Fruit fly (Drosophila melanogaster): ENCODE results near the gene Fgop2.

Fgop2 gene

dm6 chr2L:6950096-6950495 lies 5.0 kb upstream of the Fgop2 start, which contains the start of the genes Gas41 and SA1 (continued):
- TF ChIP-seq lz (GFP tag; optimal IDR thresholded peaks at IDR 0.05): peak; percentile 78
- TF ChIP-seq ss (GFP tag; optimal IDR thresholded peaks at IDR 0.05): no peak
- TF ChIP-seq salr (GFP tag; optimal IDR thresholded peaks at IDR 0.05): peak in 1 of 2 experiments; percentile 13
- TF ChIP-seq CG1621 (tag; optimal IDR thresholded peaks at IDR 0.05): peak; percentile 32
- peak; percentile 69; the same call in 1 of the 2 replicates for TF ChIP-seq CG11294 (GFP tag; IDR thresholded peaks at IDR 0.05)
- TF ChIP-seq Ets21C (GFP tag; optimal IDR thresholded peaks at IDR 0.05): no peak
- no peak for TF ChIP-seq Sox102F (GFP tag; optimal IDR thresholded peaks at IDR 0.05)
- TF ChIP-seq dac (GFP tag; optimal IDR thresholded peaks at IDR 0.05): no peak
- TF ChIP-seq CG11762 (GFP tag; optimal IDR thresholded peaks at IDR 0.05; ENCODE audit: insufficient read depth): peak; percentile 29
- no peak for TF ChIP-seq CG3919 (GFP tag; optimal IDR thresholded peaks at IDR 0.05)
- TF ChIP-seq topi (GFP tag; optimal IDR thresholded peaks at IDR 0.05): no peak
- TF ChIP-seq CG6163 (GFP tag; IDR thresholded peaks at IDR 0.05): no peak
- no peak for TF ChIP-seq Ets96B (tag; optimal IDR thresholded peaks at IDR 0.05)
- TF ChIP-seq net (GFP tag; optimal IDR thresholded peaks at IDR 0.05): no peak
- no peak for TF ChIP-seq spab (GFP tag; optimal IDR thresholded peaks at IDR 0.05)
- TF ChIP-seq CG7368 (GFP tag; optimal IDR thresholded peaks at IDR 0.05): no peak
- no peak for TF ChIP-seq CG6276 (GFP tag; optimal IDR thresholded peaks at IDR 0.05)
- no peak for TF ChIP-seq fkh (GFP tag; optimal IDR thresholded peaks at IDR 0.05)
- TF ChIP-seq eg (GFP tag; IDR thresholded peaks at IDR 0.05): peak; percentile 80; the same call in 2 of the 3 replicates
- no peak for TF ChIP-seq Met (GFP tag; optimal IDR thresholded peaks at IDR 0.05)
- TF ChIP-seq OdsH (GFP tag; optimal IDR thresholded peaks at IDR 0.05): peak; percentile 92
- TF ChIP-seq svp (GFP tag): no peak
- TF ChIP-seq Eip75B (GFP tag; optimal IDR thresholded peaks at IDR 0.05): no peak
- no peak for TF ChIP-seq cyc (GFP tag; optimal IDR thresholded peaks at IDR 0.05)
- no peak for TF ChIP-seq CG11902 (GFP tag; optimal IDR thresholded peaks at IDR 0.05)
- TF ChIP-seq Sox14 (GFP tag; optimal IDR thresholded peaks at IDR 0.05): no peak
- no peak for TF ChIP-seq Blimp-1 (GFP tag; optimal IDR thresholded peaks at IDR 0.05)
- TF ChIP-seq CG34406 (GFP tag; optimal IDR thresholded peaks at IDR 0.05): no peak
- peak; percentile 75 for TF ChIP-seq CG15336 (GFP tag; IDR thresholded peaks at IDR 0.05)
- no peak for TF ChIP-seq achi (GFP tag; optimal IDR thresholded peaks at IDR 0.05)
- no peak for TF ChIP-seq CG8319 (GFP tag; optimal IDR thresholded peaks at IDR 0.05)
- peak; percentile 80 for TF ChIP-seq Gug (GFP tag; IDR thresholded peaks at IDR 0.05)
- TF ChIP-seq vri (GFP tag; optimal IDR thresholded peaks at IDR 0.05): no peak
- TF ChIP-seq Eip93F (GFP tag; optimal IDR thresholded peaks at IDR 0.05): peak; percentile 65
- no peak for TF ChIP-seq Hr39 (GFP tag; optimal IDR thresholded peaks at IDR 0.05)
- no peak for TF ChIP-seq CG4318 (GFP tag; optimal IDR thresholded peaks at IDR 0.05)

dm6 chr2L:6948540-6948942 lies 3.5 kb upstream of the Fgop2 start, which contains the start of gene ihog:
Gene ihog, minus strand, starts transcription at chr2L:6948808.
- TF ChIP-seq CG10669 (GFP tag; optimal IDR thresholded peaks at IDR 0.05) (no peak), Sox14 (GFP tag; optimal IDR thresholded peaks at IDR 0.05) (peak; percentile 34), Eip78C (GFP tag) (peak; percentile 80), CG3032 (tag; optimal IDR thresholded peaks at IDR 0.05) (no peak), CG34406 (GFP tag; optimal IDR thresholded peaks at IDR 0.05) (no peak), CG6163 (GFP tag; IDR thresholded peaks at IDR 0.05) (0 out of 3 replicates have a peak, but pooled peaks have one; percentile 20), Hr39 (GFP tag; optimal IDR thresholded peaks at IDR 0.05) (peak; percentile 9), Blimp-1 (GFP tag; optimal IDR thresholded peaks at IDR 0.05) (no peak), CG8319 (GFP tag; optimal IDR thresholded peaks at IDR 0.05) (no peak)

- TF ChIP-seq CG11762 (GFP tag; optimal IDR thresholded peaks at IDR 0.05; ENCODE audit: insufficient read depth) (no peak), achi (GFP tag; optimal IDR thresholded peaks at IDR 0.05) (no peak), cyc (GFP tag; optimal IDR thresholded peaks at IDR 0.05) (no peak), ss (GFP tag; optimal IDR thresholded peaks at IDR 0.05) (no peak), CG32006 (GFP tag; optimal IDR thresholded peaks at IDR 0.05) (no peak), CG7368 (GFP tag; optimal IDR thresholded peaks at IDR 0.05) (no peak), svp (GFP tag) (no peak), CG8119 (GFP tag; IDR thresholded peaks at IDR 0.05) (no peak)
Measured at dm6 chr2L:6942714-6943113, 2.4 kb downstream of the Fgop2 start, which contains the start of gene CG18304. Gene CG18304, minus strand, starts transcription at chr2L:6942814.

All from whole organism, prepupa.